Worm (Caenorhabditis elegans) whole organism, L1 larva: ENCODE data around the gene K10D2.8.

ENCODE experiments used
- C16A3.4 ChIP-seq: fragments of 150-350 bp; optimal IDR thresholded peaks from 2 replicates; lab custom pipeline; 2014; ENCODE audit warnings: missing biosample characterization, missing genetic modification characterization
- C34B4.2 ChIP-seq: sonication (generic microtip); optimal IDR thresholded peaks from 2 replicates; lab custom pipeline; 2017; ENCODE audit warnings: mild to moderate bottlenecking, missing genetic modification characterization, missing compliant biosample characterization
- Y116A8C.19 ChIP-seq: sonication (generic microtip); optimal IDR thresholded peaks from 2 replicates; lab custom pipeline; 2016; ENCODE audit warnings: missing compliant biosample characterization, missing genetic modification characterization, borderline replicate concordance
- aha-1 ChIP-seq: fragments of 150-350 bp; optimal IDR thresholded peaks from 2 replicates; lab custom pipeline; 2014; ENCODE audit warnings: missing biosample characterization, missing genetic modification characterization
- alr-1 ChIP-seq: fragments of 200-800 bp; sonication (Bioruptor generic); optimal IDR thresholded peaks from 2 replicates; lab custom pipeline; 2018; ENCODE audit warnings: borderline replicate concordance, mild to moderate bottlenecking, missing genetic modification characterization, missing compliant biosample characterization
- aly-2 ChIP-seq: fragments of 150-350 bp; optimal IDR thresholded peaks from 2 replicates; lab custom pipeline; 2014; ENCODE audit warnings: missing biosample characterization, missing genetic modification characterization
- blmp-1 ChIP-seq: fragments of 150-350 bp; optimal IDR thresholded peaks from 2 replicates; lab custom pipeline; 2014; ENCODE audit warnings: missing biosample characterization, missing genetic modification characterization
- ceh-63 ChIP-seq: fragments of 200-800 bp; sonication (Bioruptor generic); optimal IDR thresholded peaks from 2 replicates; lab custom pipeline; 2018; ENCODE audit warnings: mild to moderate bottlenecking, missing genetic modification characterization, missing compliant biosample characterization
- ceh-8 ChIP-seq: fragments of 200-800 bp; sonication (Bioruptor generic); optimal IDR thresholded peaks from 2 replicates; lab custom pipeline; 2018; ENCODE audit warnings: mild to moderate bottlenecking, missing genetic modification characterization, moderate library complexity, missing compliant biosample characterization
- ceh-88 ChIP-seq: fragments of 200-800 bp; sonication (Bioruptor generic); IDR thresholded peaks from 2 replicates; pipeline ENCODE4 v1.3.6; 2022; ENCODE audit warnings: missing genetic modification characterization, missing compliant biosample characterization
- ceh-90 ChIP-seq: sonication (generic microtip); optimal IDR thresholded peaks from 2 replicates; lab custom pipeline; 2016; ENCODE audit warnings: missing genetic modification characterization, missing compliant biosample characterization
- ces-1 ChIP-seq: fragments of 150-350 bp; optimal IDR thresholded peaks from 2 replicates; lab custom pipeline; 2014; ENCODE audit warnings: missing biosample characterization, missing genetic modification reagents, missing genetic modification characterization
- dpl-1 ChIP-seq, 3 experiments: fragments of 150-350 bp in 2 of 3; sonication (generic microtip) in 1 of 3; optimal IDR thresholded peaks; 2 replicates each; lab custom pipeline; 2014 to 2017; ENCODE audit warnings: missing biosample characterization in 3 of 3, missing genetic modification characterization in 3 of 3, missing genetic modification reagents in 3 of 3
- dsc-1 ChIP-seq: sonication (generic microtip); optimal IDR thresholded peaks from 2 replicates; lab custom pipeline; 2016; ENCODE audit warnings: mild to moderate bottlenecking, missing genetic modification characterization, missing compliant biosample characterization
- efl-1 ChIP-seq, 4 experiments: fragments of 150-350 bp; optimal IDR thresholded peaks in 3 of 4; peaks in 1 of 4; 1 replicate in 1 of 4; 2 replicates in 3 of 4; lab custom pipeline; 2014; ENCODE audit warnings: missing biosample characterization in 2 of 4, missing genetic modification characterization in 2 of 4, missing genetic modification reagents in 2 of 4
- efl-3 ChIP-seq: fragments of 200-800 bp; sonication (Bioruptor generic); optimal IDR thresholded peaks from 2 replicates; lab custom pipeline; 2018; ENCODE audit warnings: mild to moderate bottlenecking, missing genetic modification characterization, missing compliant biosample characterization
- egl-13 ChIP-seq: sonication (generic microtip); optimal IDR thresholded peaks from 2 replicates; lab custom pipeline; 2016; ENCODE audit warnings: missing genotype, missing genetic modification reagents, missing genetic modification characterization, missing compliant biosample characterization
- egl-27 ChIP-seq, 2 experiments: fragments of 150-350 bp in 1 of 2; sonication (generic microtip); optimal IDR thresholded peaks; 3 replicates each; lab custom pipeline; 2017 to 2018; ENCODE audit warnings: missing biosample characterization in 2 of 2, missing genetic modification characterization in 2 of 2, missing genetic modification reagents in 2 of 2
- fkh-10 ChIP-seq: sonication (generic microtip); optimal IDR thresholded peaks from 2 replicates; lab custom pipeline; 2017; ENCODE audit warnings: missing biosample characterization, missing genetic modification reagents, missing genetic modification characterization
- fkh-4 ChIP-seq: sonication (generic microtip); optimal IDR thresholded peaks from 2 replicates; lab custom pipeline; 2016; ENCODE audit warnings: missing compliant biosample characterization, missing genetic modification characterization, borderline replicate concordance
- grh-1 ChIP-seq: fragments of 200-800 bp; sonication (Bioruptor generic); IDR thresholded peaks from 2 replicates; pipeline ENCODE4 v1.3.6; 2022; ENCODE audit warnings: missing genetic modification reagents, missing genetic modification characterization, missing compliant biosample characterization
- hlh-17 ChIP-seq: fragments of 200-800 bp; sonication (Bioruptor generic); optimal IDR thresholded peaks from 2 replicates; lab custom pipeline; 2018; ENCODE audit warnings: missing genetic modification characterization, mild to moderate bottlenecking, missing compliant biosample characterization, moderate library complexity, borderline replicate concordance
- hpl-2 ChIP-seq: fragments of 150-350 bp; optimal IDR thresholded peaks from 2 replicates; lab custom pipeline; 2014; ENCODE audit warnings: missing biosample characterization, missing genetic modification reagents, missing genetic modification characterization
- irx-1 ChIP-seq: sonication (generic microtip); optimal IDR thresholded peaks from 2 replicates; lab custom pipeline; 2016; ENCODE audit warnings: missing genetic modification characterization, missing compliant biosample characterization
- jun-1 ChIP-seq: fragments of 150-350 bp; optimal IDR thresholded peaks from 2 replicates; lab custom pipeline; 2014; ENCODE audit warnings: missing biosample characterization, missing genetic modification reagents, missing genetic modification characterization
- lin-14 ChIP-seq: fragments of 200-800 bp; sonication (Bioruptor generic); optimal IDR thresholded peaks from 2 replicates; lab custom pipeline; 2018; ENCODE audit warnings: mild to moderate bottlenecking, missing genetic modification characterization, moderate library complexity, missing compliant biosample characterization
- lin-15B ChIP-seq: fragments of 150-350 bp; sonication (generic microtip); optimal IDR thresholded peaks from 3 replicates; lab custom pipeline; 2014; ENCODE audit warnings: missing biosample characterization, missing genetic modification characterization
- lin-39 ChIP-seq: fragments of 150-350 bp; optimal IDR thresholded peaks from 2 replicates; lab custom pipeline; 2014; ENCODE audit warnings: missing biosample characterization, missing genetic modification reagents, missing genetic modification characterization
- lsy-2 ChIP-seq, 2 experiments: fragments of 150-350 bp; optimal IDR thresholded peaks; 2 replicates each; lab custom pipeline; 2014; ENCODE audit warnings: missing biosample characterization in 2 of 2, missing genetic modification characterization in 2 of 2
- mab-9 ChIP-seq: fragments of 200-800 bp; sonication (Bioruptor generic); IDR thresholded peaks from 2 replicates; pipeline ENCODE4 v1.3.6; 2022; ENCODE audit warnings: missing genetic modification reagents, missing genetic modification characterization, missing compliant biosample characterization
- mef-2 ChIP-seq: fragments of 150-350 bp; optimal IDR thresholded peaks from 2 replicates; lab custom pipeline; 2014; ENCODE audit warnings: missing biosample characterization, missing genetic modification characterization
- nhr-11 ChIP-seq: fragments of 150-350 bp; optimal IDR thresholded peaks from 2 replicates; lab custom pipeline; 2014; ENCODE audit warnings: missing biosample characterization, missing genetic modification characterization
- nhr-12 ChIP-seq: sonication (generic microtip); optimal IDR thresholded peaks from 2 replicates; lab custom pipeline; 2017; ENCODE audit warnings: missing biosample characterization, missing genetic modification characterization
- nhr-71 ChIP-seq: sonication (generic microtip); optimal IDR thresholded peaks from 2 replicates; lab custom pipeline; 2016; ENCODE audit warnings: mild to moderate bottlenecking, missing genetic modification characterization, moderate library complexity, missing compliant biosample characterization
- nhr-76 ChIP-seq: sonication (generic microtip); optimal IDR thresholded peaks from 2 replicates; lab custom pipeline; 2017; ENCODE audit warnings: missing biosample characterization, missing genetic modification characterization
- pag-3 ChIP-seq: sonication (generic microtip); optimal IDR thresholded peaks from 2 replicates; lab custom pipeline; 2017; ENCODE audit warnings: missing genetic modification characterization, mild to moderate bottlenecking, missing compliant biosample characterization, antibody characterized with exemption, borderline replicate concordance; ENCODE audit not compliant: insufficient read depth
- pax-3 ChIP-seq: fragments of 200-800 bp; sonication (Bioruptor generic); optimal IDR thresholded peaks from 2 replicates; lab custom pipeline; 2018; ENCODE audit warnings: mild to moderate bottlenecking, missing genetic modification characterization, moderate library complexity, missing compliant biosample characterization
- rnt-1 ChIP-seq: sonication (generic microtip); optimal IDR thresholded peaks from 2 replicates; lab custom pipeline; 2016; ENCODE audit warnings: mild to moderate bottlenecking, missing genetic modification characterization, moderate library complexity, missing compliant biosample characterization
- skn-1 ChIP-seq: fragments of 150-350 bp; optimal IDR thresholded peaks from 2 replicates; lab custom pipeline; 2014; ENCODE audit warnings: missing biosample characterization, missing genetic modification characterization
- snu-23 ChIP-seq: sonication (generic microtip); optimal IDR thresholded peaks from 2 replicates; lab custom pipeline; 2016; ENCODE audit warnings: missing genetic modification characterization, missing compliant biosample characterization
- sox-4 ChIP-seq: sonication (generic microtip); optimal IDR thresholded peaks from 2 replicates; lab custom pipeline; 2016; ENCODE audit warnings: missing genetic modification characterization, missing compliant biosample characterization
- sptf-1 ChIP-seq: fragments of 150-350 bp; optimal IDR thresholded peaks from 2 replicates; lab custom pipeline; 2014; ENCODE audit warnings: missing biosample characterization, missing genetic modification characterization
- sup-37 ChIP-seq: fragments of 200-800 bp; sonication (Bioruptor generic); optimal IDR thresholded peaks from 2 replicates; lab custom pipeline; 2018; ENCODE audit warnings: mild to moderate bottlenecking, missing genetic modification characterization, missing compliant biosample characterization
- swsn-7 ChIP-seq: sonication (generic microtip); optimal IDR thresholded peaks from 2 replicates; lab custom pipeline; 2016; ENCODE audit warnings: missing genetic modification characterization, missing compliant biosample characterization
- tbx-2 ChIP-seq: sonication (generic microtip); optimal IDR thresholded peaks from 2 replicates; lab custom pipeline; 2016; ENCODE audit warnings: missing genetic modification characterization, missing compliant biosample characterization
- unc-30 ChIP-seq: sonication (generic microtip); optimal IDR thresholded peaks from 2 replicates; lab custom pipeline; 2017; ENCODE audit warnings: missing biosample characterization, missing genetic modification characterization
- unc-62 ChIP-seq: fragments of 150-350 bp; optimal IDR thresholded peaks from 2 replicates; lab custom pipeline; 2014; ENCODE audit warnings: missing biosample characterization, missing genetic modification reagents, missing genetic modification characterization
- vab-15 ChIP-seq: sonication (generic microtip); optimal IDR thresholded peaks from 2 replicates; lab custom pipeline; 2017; ENCODE audit warnings: missing genotype, mild to moderate bottlenecking, missing genetic modification characterization, missing compliant biosample characterization
- xbp-1 ChIP-seq: sonication (generic microtip); optimal IDR thresholded peaks from 2 replicates; lab custom pipeline; 2016; ENCODE audit warnings: missing genetic modification characterization, missing compliant biosample characterization
- zag-1 ChIP-seq: fragments of 150-350 bp; optimal IDR thresholded peaks from 2 replicates; lab custom pipeline; 2014; ENCODE audit warnings: missing biosample characterization, missing genetic modification characterization
- ztf-11 ChIP-seq, 2 experiments: sonication (generic microtip); optimal IDR thresholded peaks; 2 replicates each; lab custom pipeline; 2016 to 2017; ENCODE audit warnings: missing genetic modification characterization in 2 of 2, missing biosample characterization in 1 of 2, missing compliant biosample characterization in 1 of 2
- ztf-4 ChIP-seq: fragments of 150-350 bp; optimal IDR thresholded peaks from 2 replicates; lab custom pipeline; 2014; ENCODE audit warnings: missing biosample characterization, missing genetic modification characterization

The K10D2.8 gene

DNA sequence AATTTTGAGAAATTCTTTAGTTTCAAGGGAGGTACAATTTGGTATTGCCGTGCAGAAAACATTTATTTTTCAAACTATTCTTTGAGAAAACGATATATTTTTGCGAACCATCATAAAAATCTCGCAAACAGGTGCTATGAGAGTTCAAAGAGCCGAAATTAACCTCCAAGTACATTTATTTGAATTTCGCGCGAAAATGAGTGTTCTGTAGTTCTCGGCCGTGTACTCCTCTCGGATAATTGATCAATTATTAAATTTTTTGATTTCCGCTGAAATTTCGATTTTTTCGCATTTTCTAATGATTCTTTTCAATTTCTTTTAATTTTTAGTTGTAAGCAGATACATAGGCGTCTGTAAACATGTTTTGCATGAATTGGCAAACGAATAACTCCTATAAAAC lies 1.7 kb downstream of the K10D2.8 start (continued):
- TF ChIP-seq egl-13 (tag; lab: Kevin White, UChicago) (peak; percentile 57), hpl-2 (GFP tag; lab: Kevin White, UChicago) (no peak), sup-37 (GFP tag; lab: Kevin White, UChicago) (no peak), efl-1 (optimal IDR thresholded peaks at IDR 0.05; lab: Kevin White, UChicago) (peak; percentile 91 to 93), efl-1 (GFP tag; optimal IDR thresholded peaks at IDR 0.05 in 1 of 2; lab: Kevin White, UChicago) (peak; percentile 90 to 99), hlh-17 (GFP tag; lab: Kevin White, UChicago) (no peak), C34B4.2 (tag; lab: Kevin White, UChicago) (no peak), egl-27 (tag; optimal IDR thresholded peaks at IDR 0.05; lab: Kevin White, UChicago) (no peak), sptf-1 (tag; lab: Kevin White, UChicago) (no peak), zag-1 (tag; lab: Kevin White, UChicago) (no peak), ceh-88 (GFP tag; lab: Robert Waterston, UW) (no peak), lin-14 (GFP tag; lab: Kevin White, UChicago) (no peak), alr-1 (tag; lab: Kevin White, UChicago) (no peak), lin-15B (tag; lab: Kevin White, UChicago) (no peak), ceh-8 (GFP tag; lab: Kevin White, UChicago) (no peak), nhr-71 (tag; lab: Kevin White, UChicago) (peak; percentile 70), sox-4 (tag; lab: Kevin White, UChicago) (peak; percentile 60), nhr-76 (no peak), nhr-11 (tag; lab: Kevin White, UChicago) (no peak), unc-30 (tag; lab: Kevin White, UChicago) (no peak), fkh-4 (peak; percentile 56), C16A3.4 (tag; lab: Kevin White, UChicago) (no peak), dpl-1 (GFP tag; optimal IDR thresholded peaks at IDR 0.05; lab: Kevin White, UChicago) (peak; percentile 84 to 92 (median 89)), snu-23 (peak; percentile 39), Y116A8C.19 (tag; lab: Kevin White, UChicago) (no peak), irx-1 (peak; percentile 72), nhr-12 (tag; lab: Kevin White, UChicago) (no peak), fkh-10 (GFP tag; lab: Kevin White, UChicago) (no peak), lsy-2 (tag; optimal IDR thresholded peaks at IDR 0.05; lab: Kevin White, UChicago) (peak; percentile 34 to 59), pag-3 (tag; lab: Kevin White, UChicago) (no peak), blmp-1 (peak; percentile 18), ces-1 (GFP tag; lab: Kevin White, UChicago) (no peak), tbx-2 (tag; lab: Kevin White, UChicago) (peak; percentile 39), rnt-1 (peak; percentile 91), ceh-63 (GFP tag; lab: Kevin White, UChicago) (no peak), mef-2 (tag; lab: Kevin White, UChicago) (no peak), xbp-1 (tag; lab: Kevin White, UChicago) (peak; percentile 50), dsc-1 (tag; lab: Kevin White, UChicago) (peak; percentile 41), mab-9 (GFP tag; lab: Robert Waterston, UW) (no peak), grh-1 (GFP tag; lab: Robert Waterston, UW) (peak; percentile 43; the same call in 1 of the 2 replicates), pax-3 (tag; lab: Kevin White, UChicago) (peak; percentile 16), swsn-7 (peak; percentile 48), ztf-11 (tag; optimal IDR thresholded peaks at IDR 0.05; lab: Kevin White, UChicago) (peak in 1 of 2 experiments; percentile 67), aly-2 (tag; lab: Kevin White, UChicago) (no peak), vab-15 (no peak), aha-1 (no peak), lin-39 (tag; lab: Kevin White, UChicago) (no peak), ztf-4 (tag; lab: Kevin White, UChicago) (no peak), skn-1 (tag; lab: Kevin White, UChicago) (peak; percentile 22), efl-3 (GFP tag; lab: Kevin White, UChicago) (no peak), unc-62 (no peak), jun-1 (tag; lab: Kevin White, UChicago) (no peak), ceh-90 (tag; lab: Kevin White, UChicago) (peak; percentile 83)
